Worm (Caenorhabditis elegans): ENCODE measurements around the gene npp-9.

Gene npp-9

DNA sequence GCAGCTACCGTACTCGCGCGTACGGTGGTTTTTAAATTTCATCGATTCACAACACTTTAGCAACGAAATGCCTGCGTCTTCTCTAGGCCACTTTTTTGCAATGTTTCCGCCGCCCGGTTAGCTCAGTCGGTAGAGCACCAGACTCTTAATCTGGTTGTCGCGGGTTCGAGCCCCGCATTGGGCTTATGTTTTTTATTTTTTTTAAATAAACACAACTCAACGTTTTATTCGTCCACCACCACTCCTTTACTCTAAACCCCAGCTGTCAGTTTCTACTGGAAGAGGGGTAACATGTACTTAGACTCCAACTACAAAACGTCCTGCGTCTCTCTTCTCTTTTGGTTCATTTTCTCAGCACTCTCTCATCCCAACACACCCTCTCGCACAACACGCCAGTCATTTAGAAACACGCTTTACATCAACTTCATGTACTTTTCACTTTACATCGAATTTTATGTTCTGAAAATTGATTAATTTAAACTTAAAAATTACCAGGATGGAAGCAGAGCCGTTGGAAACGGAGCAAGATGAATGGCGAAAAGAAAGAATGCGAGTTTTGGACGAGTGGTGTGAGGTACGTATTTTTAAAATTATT lies 14.8 kb downstream of the npp-9 start, which contains the start of the genes elmd-1 and hecw-1 (continued):
- TF ChIP-seq sem-4 (tag; optimal IDR thresholded peaks at IDR 0.05) (no peak), nhr-12 (tag; optimal IDR thresholded peaks at IDR 0.05) (no peak)

DNA sequence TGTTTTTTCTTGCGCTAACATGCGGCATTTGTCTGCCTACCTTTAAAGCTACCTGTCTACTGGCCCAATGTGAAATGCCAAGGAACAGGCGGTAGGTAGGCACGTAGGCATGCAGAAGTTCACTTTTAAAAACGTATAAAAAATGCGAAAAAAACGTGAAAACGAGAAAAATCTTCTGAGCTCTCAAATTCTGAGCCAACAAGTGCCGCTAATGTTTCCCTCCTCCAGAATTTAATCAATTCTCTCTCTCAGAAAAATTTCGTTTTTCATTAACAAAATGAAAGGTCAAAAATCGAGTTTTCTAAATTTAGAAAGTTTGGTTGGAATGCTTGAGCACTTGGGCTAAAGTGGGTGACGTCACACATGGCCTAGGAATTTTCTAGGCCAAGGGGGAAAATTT lies 21.8 kb downstream of the npp-9 start:
- no peak for TF ChIP-seq sma-9 (GFP tag; optimal IDR thresholded peaks at IDR 0.05)
- TF ChIP-seq sma-9 (tag; optimal IDR thresholded peaks at IDR 0.05), result no peak
- no peak for TF ChIP-seq skn-1 (tag; optimal IDR thresholded peaks at IDR 0.05)
- no peak for TF ChIP-seq lin-11 (tag; optimal IDR thresholded peaks at IDR 0.05)
- TF ChIP-seq peb-1 (tag; optimal IDR thresholded peaks at IDR 0.05), result no peak
- TF ChIP-seq aly-2 (tag; optimal IDR thresholded peaks at IDR 0.05), result no peak
- no peak for TF ChIP-seq mbf-1 (tag; optimal IDR thresholded peaks at IDR 0.05)
- TF ChIP-seq unc-39 (tag; optimal IDR thresholded peaks at IDR 0.05), result no peak
- TF ChIP-seq nhr-25 (tag; optimal IDR thresholded peaks at IDR 0.05), result no peak
- no peak for TF ChIP-seq nhr-77 (tag; optimal IDR thresholded peaks at IDR 0.05)
- TF ChIP-seq ama-1 (optimal IDR thresholded peaks at IDR 0.05), result no peak
- TF ChIP-seq lin-39 (tag; optimal IDR thresholded peaks at IDR 0.05), result no peak
- TF ChIP-seq unc-62 (GFP tag; optimal IDR thresholded peaks at IDR 0.05), result no peak
- no peak for TF ChIP-seq unc-55 (GFP tag; optimal IDR thresholded peaks at IDR 0.05)
- no peak for TF ChIP-seq dmd-4 (tag; optimal IDR thresholded peaks at IDR 0.05)
- TF ChIP-seq alr-1 (tag; optimal IDR thresholded peaks at IDR 0.05), result no peak

DNA sequence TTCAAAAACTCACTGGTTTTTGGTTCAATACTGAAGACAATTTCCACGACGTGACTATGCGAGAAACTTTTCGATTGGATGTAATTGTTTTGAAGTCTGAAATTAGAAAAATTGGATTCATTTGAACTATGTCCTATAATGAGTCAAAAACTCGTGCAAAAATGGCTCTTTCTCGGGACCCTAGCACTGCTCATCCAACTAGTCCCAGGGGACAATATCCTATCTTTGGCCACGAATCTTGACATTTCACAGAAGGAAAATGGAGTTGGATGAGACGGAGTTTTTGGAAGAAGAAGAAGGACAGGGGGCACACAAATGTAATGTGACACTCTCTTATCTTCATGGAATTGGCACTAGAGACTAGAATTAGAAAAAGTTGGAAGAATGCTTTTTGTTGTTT lies 22.4 kb downstream of the npp-9 start:
- no peak for TF ChIP-seq sma-3 (GFP tag; optimal IDR thresholded peaks at IDR 0.05)
- TF ChIP-seq zag-1 (tag; optimal IDR thresholded peaks at IDR 0.05), result peak; percentile 14
- TF ChIP-seq snpc-4 (tag; optimal IDR thresholded peaks at IDR 0.05), result peak; percentile 12

DNA sequence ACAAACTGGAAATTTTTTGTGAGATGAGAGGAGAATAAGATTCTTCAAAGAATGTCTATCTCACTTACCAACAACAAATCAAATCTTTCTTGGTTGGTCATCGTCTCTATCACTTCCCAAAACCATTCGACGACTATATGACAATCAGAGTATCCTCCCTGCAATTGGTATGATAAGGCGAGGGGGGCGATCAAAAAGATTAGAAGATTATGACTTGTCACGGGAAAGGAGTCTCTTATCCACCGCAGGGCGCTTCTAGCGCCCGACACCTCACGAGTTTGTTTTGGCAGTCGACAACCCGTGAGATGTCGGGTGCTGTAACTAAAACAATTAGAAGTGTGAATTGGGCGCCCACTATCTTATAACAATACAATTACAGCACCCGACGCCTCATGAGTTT lies 26.6 kb downstream of the npp-9 start:
- TF ChIP-seq lin-13 (GFP tag; optimal IDR thresholded peaks at IDR 0.05) (peak; percentile 48), sma-9 (GFP tag; optimal IDR thresholded peaks at IDR 0.05) (peak; percentile 37), sma-9 (tag; optimal IDR thresholded peaks at IDR 0.05) (no peak), snpc-4 (tag; optimal IDR thresholded peaks at IDR 0.05) (peak; percentile 91), sma-3 (GFP tag; optimal IDR thresholded peaks at IDR 0.05) (peak; percentile 46), mdl-1 (tag; optimal IDR thresholded peaks at IDR 0.05) (no peak), blmp-1 (tag; optimal IDR thresholded peaks at IDR 0.05; ENCODE audit: insufficient read depth) (peak; percentile 24), nhr-6 (tag; optimal IDR thresholded peaks at IDR 0.05) (no peak), gmeb-1 (tag; optimal IDR thresholded peaks at IDR 0.05) (peak; percentile 16), nhr-21 (tag; optimal IDR thresholded peaks at IDR 0.05) (peak; percentile 42)

DNA sequence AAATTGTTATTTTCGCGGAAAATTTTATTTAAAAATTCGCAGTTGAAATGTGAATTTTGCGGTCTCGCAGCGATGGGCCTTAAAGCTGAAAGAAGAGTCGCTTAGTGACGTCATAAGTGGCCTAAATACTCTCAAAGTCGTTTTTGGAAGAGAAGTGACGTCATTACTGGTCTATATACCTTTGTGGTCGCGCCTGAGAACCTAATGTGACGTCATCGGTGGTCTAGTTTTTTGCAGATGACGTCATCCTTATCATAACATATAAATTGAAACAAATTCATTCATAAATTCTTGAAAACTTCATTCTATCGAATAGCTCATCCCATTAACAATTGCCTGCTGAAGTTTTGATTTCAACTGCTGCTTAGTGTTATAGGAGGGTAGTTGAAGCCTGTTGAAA lies 27.1 kb downstream of the npp-9 start:
- TF ChIP-seq nhr-10 (tag; optimal IDR thresholded peaks at IDR 0.05) (no peak), nhr-237 (tag; optimal IDR thresholded peaks at IDR 0.05) (no peak), ceh-82 (tag; optimal IDR thresholded peaks at IDR 0.05) (no peak), lin-13 (GFP tag; optimal IDR thresholded peaks at IDR 0.05) (no peak), unc-39 (tag; optimal IDR thresholded peaks at IDR 0.05) (no peak), mdl-1 (tag; optimal IDR thresholded peaks at IDR 0.05) (no peak), unc-55 (GFP tag; optimal IDR thresholded peaks at IDR 0.05) (no peak), R02D3.7 (tag; optimal IDR thresholded peaks at IDR 0.05) (no peak)

DNA sequence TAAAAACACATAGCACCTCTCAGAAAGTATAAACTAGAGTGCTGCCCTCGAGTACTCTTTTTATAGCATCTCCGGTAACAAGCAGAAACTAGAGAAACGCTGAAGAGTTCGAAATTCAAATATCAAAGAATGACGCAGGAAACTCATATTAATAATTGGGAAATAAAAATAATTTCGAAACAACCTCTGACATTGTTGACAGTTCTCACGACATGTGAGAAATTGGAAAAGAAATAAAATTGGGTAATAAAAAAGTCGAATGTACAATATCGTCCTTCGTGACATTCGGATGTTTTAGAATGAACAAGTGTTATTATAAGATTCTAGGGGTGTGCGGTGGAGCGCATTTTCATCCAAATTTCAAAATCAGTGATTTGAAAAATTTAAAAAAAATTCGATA lies 32.0 kb downstream of the npp-9 start:
- TF ChIP-seq nhr-237 (tag; optimal IDR thresholded peaks at IDR 0.05) (no peak), sma-9 (GFP tag; optimal IDR thresholded peaks at IDR 0.05) (no peak), sma-9 (tag; optimal IDR thresholded peaks at IDR 0.05) (no peak), unc-62 (GFP tag; optimal IDR thresholded peaks at IDR 0.05) (no peak), aly-2 (tag; optimal IDR thresholded peaks at IDR 0.05) (no peak), nhr-6 (tag; optimal IDR thresholded peaks at IDR 0.05) (no peak), nhr-23 (tag; optimal IDR thresholded peaks at IDR 0.05) (no peak), sma-3 (GFP tag; optimal IDR thresholded peaks at IDR 0.05) (no peak), gmeb-1 (tag; optimal IDR thresholded peaks at IDR 0.05) (no peak), lin-11 (tag; optimal IDR thresholded peaks at IDR 0.05) (no peak), Y55F3AM.14 (GFP tag; optimal IDR thresholded peaks at IDR 0.05) (no peak), nhr-77 (tag; optimal IDR thresholded peaks at IDR 0.05) (no peak), ZK546.5 (tag; optimal IDR thresholded peaks at IDR 0.05) (no peak)
